Worm (Caenorhabditis elegans) whole organism, young adult: Measurements from ENCODE around the gene C35C5.9.

ENCODE experiments used
- F57C9.4 ChIP-seq: sonication (generic microtip); optimal IDR thresholded peaks from 2 replicates; lab custom pipeline; 2017; ENCODE audit warnings: mild to moderate bottlenecking, missing genetic modification characterization, missing compliant biosample characterization
- T07F8.4 ChIP-seq: sonication (generic microtip); optimal IDR thresholded peaks from 2 replicates; lab custom pipeline; 2016; ENCODE audit warnings: mild to moderate bottlenecking, missing genetic modification characterization, moderate library complexity, missing compliant biosample characterization
- ama-1 ChIP-seq, 3 experiments: fragments of 150-350 bp in 1 of 3; sonication (generic microtip) in 2 of 3; optimal IDR thresholded peaks; 2 replicates each; lab custom pipeline; 2014 to 2018; ENCODE audit warnings: missing biosample characterization in 2 of 3, missing genetic modification characterization in 2 of 3, missing genetic modification reagents in 2 of 3
- snpc-1.3 ChIP-seq: sonication (generic microtip); optimal IDR thresholded peaks from 2 replicates; lab custom pipeline; 2017; ENCODE audit warnings: missing genetic modification characterization, mild to moderate bottlenecking, missing compliant biosample characterization, antibody characterized with exemption, moderate library complexity, missing genotype, missing genetic modification reagents; ENCODE audit not compliant: insufficient read depth

- TF ChIP-seq T07F8.4, result no peak
- TF ChIP-seq F57C9.4 (tag; lab: Kevin White, UChicago), result no peak
- no peak for TF ChIP-seq snpc-1.3 (tag; lab: Kevin White, UChicago)
- no peak for TF ChIP-seq ama-1 (optimal IDR thresholded peaks at IDR 0.05; lab: Kevin White, UChicago)
- no peak for TF ChIP-seq ama-1 (GFP tag; optimal IDR thresholded peaks at IDR 0.05; lab: Kevin White, UChicago)
Measured at ce11 chrX:11571714-11572113, 35.3 kb downstream of the C35C5.9 start.
